Worm (Caenorhabditis elegans) whole organism, L1 larva: ENCODE measurements around the gene lgc-28.

Experiments
- ama-1 ChIP-seq: fragments of 150-350 bp; optimal IDR thresholded peaks from 2 replicates; lab custom pipeline; 2014
- ces-1 ChIP-seq: fragments of 150-350 bp; optimal IDR thresholded peaks from 2 replicates; lab custom pipeline; 2014; ENCODE audit warnings: missing biosample characterization, missing genetic modification reagents, missing genetic modification characterization
- fkh-10 ChIP-seq: sonication (generic microtip); optimal IDR thresholded peaks from 2 replicates; lab custom pipeline; 2017; ENCODE audit warnings: missing biosample characterization, missing genetic modification reagents, missing genetic modification characterization
- fos-1 ChIP-seq: fragments of 150-350 bp; optimal IDR thresholded peaks from 2 replicates; lab custom pipeline; 2014; ENCODE audit warnings: missing biosample characterization, missing genetic modification characterization
- lin-15B ChIP-seq: fragments of 150-350 bp; sonication (generic microtip); optimal IDR thresholded peaks from 3 replicates; lab custom pipeline; 2014; ENCODE audit warnings: missing biosample characterization, missing genetic modification characterization
- lin-39 ChIP-seq: fragments of 150-350 bp; optimal IDR thresholded peaks from 2 replicates; lab custom pipeline; 2014; ENCODE audit warnings: missing biosample characterization, missing genetic modification reagents, missing genetic modification characterization
- nhr-19 ChIP-seq: fragments of 200-800 bp; sonication (Bioruptor generic); conservative IDR thresholded peaks from 2 replicates; pipeline ENCODE4 v1.3.6; 2022; ENCODE audit warnings: missing genetic modification characterization, missing compliant biosample characterization
- nhr-77 ChIP-seq: fragments of 150-350 bp; optimal IDR thresholded peaks from 2 replicates; lab custom pipeline; 2014; ENCODE audit warnings: missing biosample characterization, missing genetic modification characterization
- nhr-90 ChIP-seq: sonication (generic microtip); optimal IDR thresholded peaks from 2 replicates; lab custom pipeline; 2016; ENCODE audit warnings: mild to moderate bottlenecking, missing genetic modification characterization, missing compliant biosample characterization; ENCODE audit not compliant: poor library complexity
- pag-3 ChIP-seq: sonication (generic microtip); optimal IDR thresholded peaks from 2 replicates; lab custom pipeline; 2017; ENCODE audit warnings: missing genetic modification characterization, mild to moderate bottlenecking, missing compliant biosample characterization, antibody characterized with exemption, borderline replicate concordance; ENCODE audit not compliant: insufficient read depth
- sox-4 ChIP-seq: sonication (generic microtip); optimal IDR thresholded peaks from 2 replicates; lab custom pipeline; 2016; ENCODE audit warnings: missing genetic modification characterization, missing compliant biosample characterization
- swsn-7 ChIP-seq: sonication (generic microtip); optimal IDR thresholded peaks from 2 replicates; lab custom pipeline; 2016; ENCODE audit warnings: missing genetic modification characterization, missing compliant biosample characterization
- tbx-2 ChIP-seq: sonication (generic microtip); optimal IDR thresholded peaks from 2 replicates; lab custom pipeline; 2016; ENCODE audit warnings: missing genetic modification characterization, missing compliant biosample characterization
- ztf-11 ChIP-seq, 2 experiments: sonication (generic microtip); optimal IDR thresholded peaks; 2 replicates each; lab custom pipeline; 2016 to 2017; ENCODE audit warnings: missing genetic modification characterization in 2 of 2, missing biosample characterization in 1 of 2, missing compliant biosample characterization in 1 of 2

DNA sequence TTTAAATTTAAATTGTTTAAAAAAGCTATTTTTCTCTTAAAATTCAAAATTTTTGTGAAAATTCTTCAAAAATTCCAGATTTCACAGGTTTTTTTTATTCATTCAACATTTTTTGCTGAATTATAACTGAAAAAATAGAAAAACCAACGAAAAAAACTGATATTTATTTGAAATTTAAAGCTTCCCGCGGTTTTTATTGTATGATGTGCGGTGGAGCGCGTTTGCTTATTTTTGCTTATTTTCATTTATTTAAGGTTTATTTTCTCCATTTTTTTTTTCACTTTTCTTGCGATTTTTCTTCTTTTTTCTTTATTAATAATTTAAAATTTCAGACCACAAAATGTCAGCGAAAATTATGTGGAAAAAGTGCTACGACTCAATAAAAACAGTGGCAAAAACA, 13.2 kb downstream of the lgc-28 start, which contains the start of gene F22E5.9:
- TF ChIP-seq pag-3 (tag; lab: Kevin White, UChicago) (no peak), nhr-19 (GFP tag; lab: Robert Waterston, UW) (no peak), swsn-7 (tag; lab: Kevin White, UChicago) (peak; percentile 17), lin-39 (tag; lab: Kevin White, UChicago) (no peak), lin-15B (tag; lab: Kevin White, UChicago) (no peak), sox-4 (tag; lab: Kevin White, UChicago) (no peak), nhr-77 (tag; lab: Kevin White, UChicago) (no peak), fos-1 (tag; lab: Kevin White, UChicago) (no peak), ama-1 (lab: Kevin White, UChicago) (no peak), tbx-2 (tag; lab: Kevin White, UChicago) (no peak), ces-1 (GFP tag; lab: Kevin White, UChicago) (no peak), nhr-90 (no peak), ztf-11 (tag; optimal IDR thresholded peaks at IDR 0.05; lab: Kevin White, UChicago) (no peak), fkh-10 (no peak)
